Worm (Caenorhabditis elegans): ENCODE results near the gene ZK380.4.

Gene ZK380.4

ce11 chrX:1643442-1644096, 8.2 kb downstream of the ZK380.4 start:
- TF ChIP-seq flh-1 (GFP tag; optimal IDR thresholded peaks at IDR 0.05) (no peak), hlh-1 (tag; optimal IDR thresholded peaks at IDR 0.05) (no peak), ceh-39 (tag; optimal IDR thresholded peaks at IDR 0.05) (no peak), ceh-43 (GFP tag; optimal IDR thresholded peaks at IDR 0.05) (no peak), tbx-8 (GFP tag; optimal IDR thresholded peaks at IDR 0.05) (no peak), unc-39 (tag; optimal IDR thresholded peaks at IDR 0.05) (no peak), ham-2 (GFP tag; optimal IDR thresholded peaks at IDR 0.05) (no peak), sptf-1 (tag; optimal IDR thresholded peaks at IDR 0.05) (no peak), M03D4.4 (tag; optimal IDR thresholded peaks at IDR 0.05) (no peak), lin-13 (tag; optimal IDR thresholded peaks at IDR 0.05) (no peak), ceh-83 (GFP tag; optimal IDR thresholded peaks at IDR 0.05) (no peak), snpc-4 (tag; optimal IDR thresholded peaks at IDR 0.05) (no peak), nhr-12 (tag; optimal IDR thresholded peaks at IDR 0.05) (no peak), mab-5 (tag; optimal IDR thresholded peaks at IDR 0.05) (no peak), mls-2 (tag; optimal IDR thresholded peaks at IDR 0.05) (no peak), zip-8 (tag; optimal IDR thresholded peaks at IDR 0.05) (no peak), pha-4 (tag; optimal IDR thresholded peaks at IDR 0.05) (no peak)

ce11 chrX:1630881-1631516, 20.8 kb downstream of the ZK380.4 start, which contains the start of gene ZK380.2:
Gene ZK380.2 (plus strand): TSS chrX:1631466.
- TF ChIP-seq tbx-8 (GFP tag; optimal IDR thresholded peaks at IDR 0.05) (no peak), elt-3 (tag; optimal IDR thresholded peaks at IDR 0.05) (no peak), nhr-76 (tag; optimal IDR thresholded peaks at IDR 0.05) (no peak), elt-1 (tag; optimal IDR thresholded peaks at IDR 0.05; ENCODE audit: borderline replicate concordance, insufficient read depth) (no peak), ham-2 (GFP tag; optimal IDR thresholded peaks at IDR 0.05) (no peak), hlh-1 (tag; optimal IDR thresholded peaks at IDR 0.05) (no peak), nhr-28 (tag; optimal IDR thresholded peaks at IDR 0.05) (no peak), cnd-1 (tag; optimal IDR thresholded peaks at IDR 0.05) (no peak), ztf-11 (tag; optimal IDR thresholded peaks at IDR 0.05) (no peak)

- TF ChIP-seq hlh-1 (tag; optimal IDR thresholded peaks at IDR 0.05) (no peak), nhr-237 (tag; optimal IDR thresholded peaks at IDR 0.05) (no peak), mls-2 (tag; optimal IDR thresholded peaks at IDR 0.05) (no peak)
Measured at ce11 chrX:1629746-1630145, 22.0 kb downstream of the ZK380.4 start.

- TF ChIP-seq nhr-76 (tag; optimal IDR thresholded peaks at IDR 0.05) (no peak), ces-1 (GFP tag; optimal IDR thresholded peaks at IDR 0.05) (no peak), cnd-1 (tag; optimal IDR thresholded peaks at IDR 0.05) (no peak), mls-2 (tag; optimal IDR thresholded peaks at IDR 0.05) (no peak), unc-120 (tag; optimal IDR thresholded peaks at IDR 0.05; ENCODE audit: poor library complexity, severe bottlenecking) (no peak), unc-39 (tag; optimal IDR thresholded peaks at IDR 0.05) (no peak), tbx-8 (GFP tag; optimal IDR thresholded peaks at IDR 0.05) (no peak), nhr-237 (tag; optimal IDR thresholded peaks at IDR 0.05) (no peak)
Measured at ce11 chrX:1627837-1628236, 24.0 kb downstream of the ZK380.4 start, which contains the start of gene fbxb-58. Gene fbxb-58 (plus strand): TSS chrX:1628137.

ce11 chrX:1627013-1627412, 24.8 kb downstream of the ZK380.4 start:
- TF ChIP-seq ztf-11 (tag; optimal IDR thresholded peaks at IDR 0.05): peak; percentile 48
- peak; percentile 76 for TF ChIP-seq mab-5 (tag; optimal IDR thresholded peaks at IDR 0.05)
- TF ChIP-seq sptf-1 (tag; optimal IDR thresholded peaks at IDR 0.05): peak; percentile 88
- peak; percentile 55 for TF ChIP-seq blmp-1 (tag; optimal IDR thresholded peaks at IDR 0.05)
- peak; percentile 86 for TF ChIP-seq drap-1 (GFP tag; optimal IDR thresholded peaks at IDR 0.05)
- peak; percentile 86 for TF ChIP-seq ces-1 (GFP tag; optimal IDR thresholded peaks at IDR 0.05)
- TF ChIP-seq ceh-39 (tag; optimal IDR thresholded peaks at IDR 0.05): peak; percentile 84
- peak; percentile 10 for TF ChIP-seq nhr-28 (tag; optimal IDR thresholded peaks at IDR 0.05)
- TF ChIP-seq tbx-8 (GFP tag; optimal IDR thresholded peaks at IDR 0.05): peak; percentile 45
- peak; percentile 75 for TF ChIP-seq lsy-2 (tag; optimal IDR thresholded peaks at IDR 0.05)
- TF ChIP-seq unc-39 (tag; optimal IDR thresholded peaks at IDR 0.05): no peak
- TF ChIP-seq nhr-12 (tag; optimal IDR thresholded peaks at IDR 0.05): no peak
- peak; percentile 36 for TF ChIP-seq lin-13 (tag; optimal IDR thresholded peaks at IDR 0.05)
- no peak for TF ChIP-seq ceh-43 (GFP tag; optimal IDR thresholded peaks at IDR 0.05)
- TF ChIP-seq nhr-237 (tag; optimal IDR thresholded peaks at IDR 0.05): peak; percentile 98
- no peak for TF ChIP-seq snpc-4 (tag; optimal IDR thresholded peaks at IDR 0.05)
- no peak for TF ChIP-seq nhr-76 (tag; optimal IDR thresholded peaks at IDR 0.05)
- TF ChIP-seq mls-2 (tag; optimal IDR thresholded peaks at IDR 0.05): peak; percentile 66
- TF ChIP-seq nhr-2 (tag; optimal IDR thresholded peaks at IDR 0.05): peak; percentile 37
- TF ChIP-seq ceh-83 (GFP tag; optimal IDR thresholded peaks at IDR 0.05): no peak
- no peak for TF ChIP-seq zip-8 (tag; optimal IDR thresholded peaks at IDR 0.05)
- peak; percentile 67 for TF ChIP-seq elt-3 (tag; optimal IDR thresholded peaks at IDR 0.05)
- TF ChIP-seq hlh-1 (tag; optimal IDR thresholded peaks at IDR 0.05): peak; percentile 67
- TF ChIP-seq mep-1 (tag; optimal IDR thresholded peaks at IDR 0.05): peak; percentile 91
- peak; percentile 73 for TF ChIP-seq M03D4.4 (tag; optimal IDR thresholded peaks at IDR 0.05)
- TF ChIP-seq unc-120 (tag; optimal IDR thresholded peaks at IDR 0.05; ENCODE audit: poor library complexity, severe bottlenecking): peak; percentile 85
- peak; percentile 69 for TF ChIP-seq cnd-1 (tag; optimal IDR thresholded peaks at IDR 0.05)
- TF ChIP-seq unc-62 (GFP tag; optimal IDR thresholded peaks at IDR 0.05): peak; percentile 46
- TF ChIP-seq pha-4 (tag; optimal IDR thresholded peaks at IDR 0.05): peak; percentile 71
- peak; percentile 0 for TF ChIP-seq lin-32 (GFP tag; optimal IDR thresholded peaks at IDR 0.05)
- no peak for TF ChIP-seq flh-1 (GFP tag; optimal IDR thresholded peaks at IDR 0.05)
